Fruit fly (Drosophila melanogaster) whole organism: Measurements from ENCODE around the gene Ttc1.

ENCODE experiments used
- CG8478 ChIP-seq: fragments of >200 bp; optimal IDR thresholded peaks from 2 replicates; lab custom pipeline; 2018; ENCODE audit warnings: inconsistent platforms
- pan ChIP-seq: fragments of >200 bp; optimal IDR thresholded peaks from 2 replicates; lab custom pipeline; 2017
- usp ChIP-seq: fragments of >200 bp; optimal IDR thresholded peaks from 2 replicates; lab custom pipeline; 2017; ENCODE audit warnings: missing biosample characterization, missing genetic modification characterization, mixed read lengths

dm6 chr3R:16446836-16447235, 4.0 kb upstream of the Ttc1 start:
- TF ChIP-seq CG8478 (lab: Kevin White, UChicago) (no peak), pan (no peak), usp (GFP tag; lab: Kevin White, UChicago) (no peak)
